Fruit fly (Drosophila melanogaster): ENCODE results near the gene CG10336.
A peak's percentile ranks its signal among the peaks of the same experiment; 100 is the strongest.

CG10336 gene

dm6 chr2L:18732760-18733530 lies 43.6 kb downstream of the CG10336 start (continued):
- no peak for TF ChIP-seq CG3407 (GFP tag; optimal IDR thresholded peaks at IDR 0.05)
- no peak for TF ChIP-seq zf30C (GFP tag; optimal IDR thresholded peaks at IDR 0.05)
- TF ChIP-seq insv (GFP tag; optimal IDR thresholded peaks at IDR 0.05), result no peak
- no peak for TF ChIP-seq jumu (GFP tag; optimal IDR thresholded peaks at IDR 0.05)
- no peak for TF ChIP-seq Camta (GFP tag; optimal IDR thresholded peaks at IDR 0.05)
- TF ChIP-seq NK7.1 (GFP tag; optimal IDR thresholded peaks at IDR 0.05), result no peak
- TF ChIP-seq CG2199 (GFP tag; IDR thresholded peaks at IDR 0.05), result peak; percentile 86; the same call in 2 of the 3 replicates
- TF ChIP-seq CG13296 (GFP tag; optimal IDR thresholded peaks at IDR 0.05), result no peak
- peak; percentile 97 for TF ChIP-seq chinmo (GFP tag; IDR thresholded peaks at IDR 0.05; ENCODE audit: partially characterized antibody)
- TF ChIP-seq CG2712 (tag; optimal IDR thresholded peaks at IDR 0.05), result peak; percentile 14
- no peak for TF ChIP-seq CG17359 (tag; optimal IDR thresholded peaks at IDR 0.05)
- TF ChIP-seq gro (GFP tag; optimal IDR thresholded peaks at IDR 0.05), result no peak
- no peak for TF ChIP-seq hth (optimal IDR thresholded peaks at IDR 0.05)
- no peak for TF ChIP-seq gsb-n (tag; optimal IDR thresholded peaks at IDR 0.05)
- no peak for TF ChIP-seq CG31441 (GFP tag; IDR thresholded peaks at IDR 0.05)
- TF ChIP-seq CG1602 (GFP tag; optimal IDR thresholded peaks at IDR 0.05), result no peak
- TF ChIP-seq Side (GFP tag; optimal IDR thresholded peaks at IDR 0.05), result no peak
- no peak for TF ChIP-seq CG4730 (GFP tag; IDR thresholded peaks at IDR 0.05)
- no peak for TF ChIP-seq Bteb2 (GFP tag; optimal IDR thresholded peaks at IDR 0.05)
- TF ChIP-seq run (tag; optimal IDR thresholded peaks at IDR 0.05), result no peak
- TF ChIP-seq Dref (GFP tag; IDR thresholded peaks at IDR 0.05), result no peak
- TF ChIP-seq CG15479 (GFP tag; optimal IDR thresholded peaks at IDR 0.05), result no peak
- no peak for TF ChIP-seq CG12659 (GFP tag; optimal IDR thresholded peaks at IDR 0.05)
- TF ChIP-seq Nf-YC (tag; optimal IDR thresholded peaks at IDR 0.05), result peak; percentile 57
- TF ChIP-seq salm (tag; optimal IDR thresholded peaks at IDR 0.05), result no peak
- no peak for TF ChIP-seq CG6854 (GFP tag; optimal IDR thresholded peaks at IDR 0.05)
- peak in 1 of 2 experiments; percentile 9 for TF ChIP-seq bsh (GFP tag; optimal IDR thresholded peaks at IDR 0.05)
- no peak for TF ChIP-seq ab (GFP tag; optimal IDR thresholded peaks at IDR 0.05)
- no peak for TF ChIP-seq exex (tag; optimal IDR thresholded peaks at IDR 0.05)
- TF ChIP-seq pros (GFP tag; optimal IDR thresholded peaks at IDR 0.05), result peak; percentile 60
- TF ChIP-seq CG18262 (tag; optimal IDR thresholded peaks at IDR 0.05), result peak; percentile 21
- TF ChIP-seq Optix (GFP tag; IDR thresholded peaks at IDR 0.05), result no peak
- no peak for TF ChIP-seq shn (GFP tag; optimal IDR thresholded peaks at IDR 0.05)
- no peak for TF ChIP-seq kah (GFP tag; optimal IDR thresholded peaks at IDR 0.05)

dm6 chr2L:18735553-18736167 lies 46.3 kb downstream of the CG10336 start:
- TF ChIP-seq oc (tag; optimal IDR thresholded peaks at IDR 0.05) (no peak), nerfin-2 (GFP tag; IDR thresholded peaks at IDR 0.05; ENCODE audit: partially characterized antibody) (no peak), gce (GFP tag; IDR thresholded peaks at IDR 0.05) (no peak), Drgx (GFP tag; IDR thresholded peaks at IDR 0.05) (0 out of 2 replicates have a peak, but pooled peaks have one; percentile 15), Dfd (GFP tag; optimal IDR thresholded peaks at IDR 0.05) (peak in 1 of 2 experiments; percentile 22), inv (GFP tag; IDR thresholded peaks at IDR 0.05; ENCODE audit: partially characterized antibody) (no peak), wek (GFP tag; optimal IDR thresholded peaks at IDR 0.05) (no peak), dimm (GFP tag; IDR thresholded peaks at IDR 0.05) (no peak), CG12769 (tag; optimal IDR thresholded peaks at IDR 0.05) (no peak), trem (tag; optimal IDR thresholded peaks at IDR 0.05) (no peak), onecut (GFP tag; IDR thresholded peaks at IDR 0.05) (no peak), Dll (GFP tag; IDR thresholded peaks at IDR 0.05; ENCODE audit: partially characterized antibody) (0 out of 4 replicates have a peak, but pooled peaks have one; percentile 23), Oli (tag; optimal IDR thresholded peaks at IDR 0.05) (no peak), ato (GFP tag; IDR thresholded peaks at IDR 0.05; ENCODE audit: partially characterized antibody) (no peak), Blimp-1 (GFP tag; optimal IDR thresholded peaks at IDR 0.05) (peak; percentile 14), pros (GFP tag; optimal IDR thresholded peaks at IDR 0.05) (no peak), CG31365 (tag; optimal IDR thresholded peaks at IDR 0.05) (no peak)
